Fruit fly (Drosophila melanogaster): Measurements from ENCODE around the gene psidin.
A peak's percentile ranks its signal among the peaks of the same experiment; 100 is the strongest.

The psidin gene

dm6 chr3R:19998418-19998817 lies 23.1 kb upstream of the psidin start (continued):
- no peak for TF ChIP-seq sc (optimal IDR thresholded peaks at IDR 0.05)
- TF ChIP-seq sc (GFP tag; optimal IDR thresholded peaks at IDR 0.05), result peak; percentile 70
- TF ChIP-seq fd64A (GFP tag; optimal IDR thresholded peaks at IDR 0.05), result peak; percentile 74
- TF ChIP-seq GATAe (GFP tag; conservative IDR thresholded peaks at IDR 0.05), result no peak
- peak; percentile 85 for TF ChIP-seq gem (tag; optimal IDR thresholded peaks at IDR 0.05)
- no peak for TF ChIP-seq CG13287 (GFP tag; IDR thresholded peaks at IDR 0.05; ENCODE audit: partially characterized antibody)
- peak; percentile 33 for TF ChIP-seq CTCF (GFP tag; optimal IDR thresholded peaks at IDR 0.05)
- TF ChIP-seq repo (GFP tag; optimal IDR thresholded peaks at IDR 0.05), result peak; percentile 50
- TF ChIP-seq CG30403 (GFP tag; optimal IDR thresholded peaks at IDR 0.05), result peak; percentile 77
- TF ChIP-seq ci (GFP tag; IDR thresholded peaks at IDR 0.05), result peak; percentile 93
- no peak for TF ChIP-seq NK7.1 (GFP tag; optimal IDR thresholded peaks at IDR 0.05)
- peak; percentile 67 for TF ChIP-seq ssp (GFP tag; IDR thresholded peaks at IDR 0.05)
- peak; percentile 71 for TF ChIP-seq CG8388 (GFP tag; optimal IDR thresholded peaks at IDR 0.05)
- no peak for TF ChIP-seq CG10565 (GFP tag; optimal IDR thresholded peaks at IDR 0.05)
- no peak for TF ChIP-seq gcm2 (GFP tag; optimal IDR thresholded peaks at IDR 0.05)
- peak in 1 of 2 experiments; percentile 40 for TF ChIP-seq Hr78 (GFP tag; optimal IDR thresholded peaks at IDR 0.05)
- TF ChIP-seq CG32767 (GFP tag; IDR thresholded peaks at IDR 0.05), result 0 out of 2 replicates have a peak, but pooled peaks have one; percentile 46
- TF ChIP-seq lmd (GFP tag; IDR thresholded peaks at IDR 0.05), result peak; percentile 72
- 0 out of 2 replicates have a peak, but pooled peaks have one; percentile 43 for TF ChIP-seq CG16779 (GFP tag; IDR thresholded peaks at IDR 0.05)
- TF ChIP-seq stc (GFP tag; IDR thresholded peaks at IDR 0.05), result peak; percentile 46
- TF ChIP-seq CG6654 (GFP tag; optimal IDR thresholded peaks at IDR 0.05), result peak; percentile 27
- peak; percentile 84 for TF ChIP-seq dmrt99B (tag; optimal IDR thresholded peaks at IDR 0.05)
- peak; percentile 64 for TF ChIP-seq CG5953 (GFP tag; IDR thresholded peaks at IDR 0.05)
- peak; percentile 65 for TF ChIP-seq D19A (tag; optimal IDR thresholded peaks at IDR 0.05)
- TF ChIP-seq CG6765 (GFP tag; optimal IDR thresholded peaks at IDR 0.05), result no peak
- peak; percentile 64 for TF ChIP-seq jing (GFP tag; optimal IDR thresholded peaks at IDR 0.05)
- TF ChIP-seq ems (GFP tag; optimal IDR thresholded peaks at IDR 0.05), result peak; percentile 23
- TF ChIP-seq odd (GFP tag; optimal IDR thresholded peaks at IDR 0.05), result peak; percentile 53
- TF ChIP-seq sim (GFP tag; IDR thresholded peaks at IDR 0.05), result no peak
- peak; percentile 59 to 69 for TF ChIP-seq Pdp1 (GFP tag; optimal IDR thresholded peaks at IDR 0.05)
- no peak for TF ChIP-seq CG10431 (GFP tag; optimal IDR thresholded peaks at IDR 0.05)
- TF ChIP-seq fu2 (GFP tag; optimal IDR thresholded peaks at IDR 0.05), result no peak
- peak; percentile 24 for TF ChIP-seq Jarid2 (GFP tag; optimal IDR thresholded peaks at IDR 0.05)
- peak; percentile 74 for TF ChIP-seq CoRest (tag; optimal IDR thresholded peaks at IDR 0.05)
- peak; percentile 46 for TF ChIP-seq CG14050 (GFP tag; IDR thresholded peaks at IDR 0.05)
- TF ChIP-seq sd (tag; optimal IDR thresholded peaks at IDR 0.05), result no peak
- no peak for TF ChIP-seq disco-r (GFP tag; optimal IDR thresholded peaks at IDR 0.05)
- no peak for TF ChIP-seq eyg (GFP tag; optimal IDR thresholded peaks at IDR 0.05)
- TF ChIP-seq gfzf (GFP tag; optimal IDR thresholded peaks at IDR 0.05), result no peak
- TF ChIP-seq CG2202 (tag; optimal IDR thresholded peaks at IDR 0.05), result peak; percentile 64
- no peak for TF ChIP-seq CG43689 (GFP tag; IDR thresholded peaks at IDR 0.05)
- peak; percentile 87 for TF ChIP-seq Xrp1 (GFP tag; IDR thresholded peaks at IDR 0.05)
- TF ChIP-seq CG10321 (GFP tag; IDR thresholded peaks at IDR 0.05), result peak; percentile 29; the same call in 1 of the 2 replicates
- TF ChIP-seq CG30020 (tag; optimal IDR thresholded peaks at IDR 0.05), result peak; percentile 21
- TF ChIP-seq Bteb2 (GFP tag; optimal IDR thresholded peaks at IDR 0.05), result peak; percentile 51
- TF ChIP-seq CG1529 (GFP tag; optimal IDR thresholded peaks at IDR 0.05), result peak; percentile 79
- TF ChIP-seq CG9437 (GFP tag; optimal IDR thresholded peaks at IDR 0.05), result peak; percentile 46
- no peak for TF ChIP-seq tll (GFP tag; optimal IDR thresholded peaks at IDR 0.05)
- TF ChIP-seq H15 (GFP tag; IDR thresholded peaks at IDR 0.05), result peak; percentile 81
- no peak for TF ChIP-seq luna (GFP tag; optimal IDR thresholded peaks at IDR 0.05)
- peak; percentile 52 for TF ChIP-seq Atf3 (GFP tag; optimal IDR thresholded peaks at IDR 0.05)
- peak; percentile 74 for TF ChIP-seq sob (GFP tag; IDR thresholded peaks at IDR 0.05)

All from whole organism, embryonic.